Fruit fly (Drosophila melanogaster): Measurements from ENCODE around the gene PpV.

PpV gene

dm6 chrX:6337702-6338101 lies 35.0 kb downstream of the PpV start, which contains the start of gene CG3842:
Gene CG3842 (plus strand): TSS chrX:6337762.
- no peak for TF ChIP-seq CTCF (optimal IDR thresholded peaks at IDR 0.05)
- no peak for TF ChIP-seq CG8478 (optimal IDR thresholded peaks at IDR 0.05)

dm6 chrX:6334945-6335344 lies 37.8 kb downstream of the PpV start:
- TF ChIP-seq CG8478 (optimal IDR thresholded peaks at IDR 0.05) (no peak), CTCF (optimal IDR thresholded peaks at IDR 0.05) (no peak)

- TF ChIP-seq CG8478 (optimal IDR thresholded peaks at IDR 0.05) (no peak), CTCF (optimal IDR thresholded peaks at IDR 0.05) (no peak)
These were observed 39.6 kb downstream of the PpV start for dm6 chrX:6332988-6333719.

dm6 chrX:6330369-6330949 lies 42.3 kb downstream of the PpV start, which contains the start of gene CG42240:
Gene CG42240 (plus strand): TSS chrX:6330842.
- no peak for TF ChIP-seq CTCF (optimal IDR thresholded peaks at IDR 0.05)
- TF ChIP-seq CG8478 (optimal IDR thresholded peaks at IDR 0.05), result no peak
